Fruit fly (Drosophila melanogaster): ENCODE data around the gene CG10026.

CG10026 gene

DNA sequence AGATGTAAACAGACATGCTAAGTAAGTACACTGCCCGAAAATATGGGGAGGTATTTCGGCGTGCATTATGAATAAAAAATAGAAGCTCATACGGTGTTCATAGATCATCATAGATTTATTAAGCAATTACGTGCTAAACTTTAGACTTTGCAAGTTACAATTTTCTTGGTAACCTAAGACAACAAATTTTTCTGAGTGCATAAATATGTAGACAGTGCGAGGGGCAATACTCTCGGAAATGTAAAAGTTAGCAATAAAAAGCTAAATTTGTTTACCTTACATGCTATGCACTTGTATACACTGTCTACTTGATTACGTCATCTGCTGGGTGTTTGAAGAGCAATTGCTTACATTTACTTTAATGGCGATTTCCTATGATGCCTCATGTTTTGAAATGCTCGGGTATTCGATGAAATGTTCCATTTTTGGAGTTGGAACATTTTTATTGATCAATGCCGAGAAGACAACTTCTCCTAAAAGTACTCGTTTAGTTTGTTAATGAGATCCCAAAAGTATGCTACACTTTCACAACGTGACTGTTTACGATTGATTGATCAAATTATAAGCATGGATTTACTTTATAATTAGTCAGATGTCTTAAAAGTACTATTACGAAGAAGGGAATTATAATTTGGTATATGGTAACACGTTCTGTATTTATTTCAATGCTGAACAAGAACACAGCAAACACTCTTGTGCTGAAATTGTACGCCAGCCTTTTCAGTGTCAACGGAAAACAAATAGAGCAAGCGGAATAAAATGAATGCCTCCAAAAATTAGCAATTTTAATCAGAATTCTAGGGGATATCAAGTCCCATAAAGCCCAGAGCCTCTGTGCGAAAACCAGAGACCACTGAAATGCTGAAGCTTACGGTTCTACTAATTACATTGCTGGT, 37.2 kb upstream of the CG10026 start, which contains the start of gene Lectin-galC1 (continued):
- TF ChIP-seq Atf3 (GFP tag; optimal IDR thresholded peaks at IDR 0.05) = peak; percentile 85
- peak; percentile 80 for TF ChIP-seq CG13775 (GFP tag; optimal IDR thresholded peaks at IDR 0.05)
- TF ChIP-seq Lim3 (GFP tag; IDR thresholded peaks at IDR 0.05) = peak; percentile 59; the same call in 1 of the 2 replicates
- TF ChIP-seq ems (GFP tag; optimal IDR thresholded peaks at IDR 0.05) = peak; percentile 89
- TF ChIP-seq CG32767 (GFP tag; IDR thresholded peaks at IDR 0.05) = peak; percentile 86
- TF ChIP-seq ara (GFP tag; IDR thresholded peaks at IDR 0.05) = peak; percentile 89
- TF ChIP-seq Sox102F (GFP tag; optimal IDR thresholded peaks at IDR 0.05) = peak; percentile 93
- peak; percentile 67 for TF ChIP-seq cato (GFP tag; optimal IDR thresholded peaks at IDR 0.05; ENCODE audit: borderline replicate concordance)
- TF ChIP-seq CG15514 (GFP tag; optimal IDR thresholded peaks at IDR 0.05) = peak; percentile 63
- peak; percentile 84 for TF ChIP-seq tap (tag; optimal IDR thresholded peaks at IDR 0.05)
- TF ChIP-seq fd3F (GFP tag; optimal IDR thresholded peaks at IDR 0.05) = peak; percentile 76
- peak; percentile 12 for TF ChIP-seq zfh2 (GFP tag; optimal IDR thresholded peaks at IDR 0.05)
- no peak for TF ChIP-seq prd (optimal IDR thresholded peaks at IDR 0.05)
- TF ChIP-seq prd (GFP tag; IDR thresholded peaks at IDR 0.05) = peak; percentile 90
- TF ChIP-seq Hr78 (GFP tag; optimal IDR thresholded peaks at IDR 0.05) = peak in 1 of 2 experiments; percentile 65
- TF ChIP-seq hbn (GFP tag; IDR thresholded peaks at IDR 0.05; ENCODE audit: partially characterized antibody) = no peak
- peak; percentile 90 for TF ChIP-seq CG10979 (tag; optimal IDR thresholded peaks at IDR 0.05)
- peak; percentile 84 for TF ChIP-seq shn (GFP tag; optimal IDR thresholded peaks at IDR 0.05)
- TF ChIP-seq Nf-YC (tag; optimal IDR thresholded peaks at IDR 0.05) = peak; percentile 64
- peak; percentile 87 for TF ChIP-seq CG10209 (GFP tag; optimal IDR thresholded peaks at IDR 0.05)
- TF ChIP-seq CG32532 (GFP tag; IDR thresholded peaks at IDR 0.05) = peak; percentile 74
- peak; percentile 59 for TF ChIP-seq onecut (GFP tag; IDR thresholded peaks at IDR 0.05)
- TF ChIP-seq az2 (GFP tag; optimal IDR thresholded peaks at IDR 0.05) = peak; percentile 91
- TF ChIP-seq sc (optimal IDR thresholded peaks at IDR 0.05) = no peak
- TF ChIP-seq sc (GFP tag; optimal IDR thresholded peaks at IDR 0.05) = peak; percentile 77
- peak; percentile 80 for TF ChIP-seq CG7556 (GFP tag; optimal IDR thresholded peaks at IDR 0.05)
- TF ChIP-seq fru (optimal IDR thresholded peaks at IDR 0.05) = no peak
- peak; percentile 80 for TF ChIP-seq CG4730 (GFP tag; IDR thresholded peaks at IDR 0.05)
- TF ChIP-seq Usf (GFP tag; optimal IDR thresholded peaks at IDR 0.05) = peak; percentile 63
- TF ChIP-seq Hand (GFP tag; optimal IDR thresholded peaks at IDR 0.05) = peak; percentile 56
- TF ChIP-seq sisA (GFP tag; IDR thresholded peaks at IDR 0.05) = peak; percentile 88; the same call in 1 of the 2 replicates
- TF ChIP-seq D (optimal IDR thresholded peaks at IDR 0.05) = no peak
- peak; percentile 87 for TF ChIP-seq D (GFP tag; optimal IDR thresholded peaks at IDR 0.05)
- TF ChIP-seq MTF-1 (GFP tag; optimal IDR thresholded peaks at IDR 0.05; ENCODE audit: borderline replicate concordance) = peak; percentile 80
- TF ChIP-seq Atf6 (GFP tag; IDR thresholded peaks at IDR 0.05) = peak; percentile 87
- peak; percentile 86 for TF ChIP-seq CG11504 (tag; optimal IDR thresholded peaks at IDR 0.05)
- peak; percentile 33 for TF ChIP-seq schlank (tag; optimal IDR thresholded peaks at IDR 0.05)
- TF ChIP-seq CG6254 (GFP tag; optimal IDR thresholded peaks at IDR 0.05) = peak; percentile 81
- no peak for TF ChIP-seq Sry-β (GFP tag; optimal IDR thresholded peaks at IDR 0.05)
- peak; percentile 74 for TF ChIP-seq nau (GFP tag; optimal IDR thresholded peaks at IDR 0.05)
- peak; percentile 76; the same call in 2 of the 3 replicates for TF ChIP-seq CG11093 (GFP tag; IDR thresholded peaks at IDR 0.05)
- TF ChIP-seq CG34422 (GFP tag; IDR thresholded peaks at IDR 0.05) = peak; percentile 90; the same call in 1 of the 3 replicates
- peak; percentile 29 for TF ChIP-seq CG17912 (GFP tag; optimal IDR thresholded peaks at IDR 0.05)
- TF ChIP-seq mirr (GFP tag; optimal IDR thresholded peaks at IDR 0.05) = peak; percentile 51
- peak; percentile 87 to 90 for TF ChIP-seq Pdp1 (GFP tag; optimal IDR thresholded peaks at IDR 0.05)
- TF ChIP-seq CG11695 (GFP tag; IDR thresholded peaks at IDR 0.05) = peak; percentile 82
- TF ChIP-seq CoRest (tag; optimal IDR thresholded peaks at IDR 0.05) = peak; percentile 91
- peak; percentile 78 for TF ChIP-seq HLH54F (GFP tag; optimal IDR thresholded peaks at IDR 0.05)
- peak; percentile 91 for TF ChIP-seq CG17328 (GFP tag; IDR thresholded peaks at IDR 0.05)
